Worm (Caenorhabditis elegans) whole organism, L1 larva: ENCODE data around the gene dec-7.

Experiments used
- C34B4.2 ChIP-seq: sonication (generic microtip); optimal IDR thresholded peaks from 2 replicates; lab custom pipeline; 2017; ENCODE audit warnings: mild to moderate bottlenecking, missing genetic modification characterization, missing compliant biosample characterization
- ama-1 ChIP-seq: fragments of 150-350 bp; optimal IDR thresholded peaks from 2 replicates; lab custom pipeline; 2014
- egl-27 ChIP-seq, 2 experiments: fragments of 150-350 bp in 1 of 2; sonication (generic microtip); optimal IDR thresholded peaks; 3 replicates each; lab custom pipeline; 2017 to 2018; ENCODE audit warnings: missing biosample characterization in 2 of 2, missing genetic modification characterization in 2 of 2, missing genetic modification reagents in 2 of 2
- lin-13 ChIP-seq: fragments of 150-350 bp; optimal IDR thresholded peaks from 2 replicates; lab custom pipeline; 2014; ENCODE audit warnings: missing biosample characterization, missing genetic modification reagents, missing genetic modification characterization
- lin-35 ChIP-seq, 2 experiments: fragments of 150-350 bp; optimal IDR thresholded peaks; 2 replicates each; lab custom pipeline; 2014; ENCODE audit warnings: missing biosample characterization in 2 of 2, missing genetic modification characterization in 2 of 2, missing genetic modification reagents in 2 of 2
- lir-3 ChIP-seq: sonication (generic microtip); optimal IDR thresholded peaks from 2 replicates; lab custom pipeline; 2016; ENCODE audit warnings: mild to moderate bottlenecking, missing genetic modification characterization, moderate library complexity, missing compliant biosample characterization; ENCODE audit not compliant: poor library complexity
- mdl-1 ChIP-seq, 2 experiments: fragments of 150-350 bp; optimal IDR thresholded peaks; 2 replicates each; lab custom pipeline; 2014 to 2017; ENCODE audit warnings: missing biosample characterization in 2 of 2, missing genetic modification characterization in 2 of 2, inconsistent platforms in 1 of 2
- nhr-11 ChIP-seq: fragments of 150-350 bp; optimal IDR thresholded peaks from 2 replicates; lab custom pipeline; 2014; ENCODE audit warnings: missing biosample characterization, missing genetic modification characterization
- nhr-12 ChIP-seq: sonication (generic microtip); optimal IDR thresholded peaks from 2 replicates; lab custom pipeline; 2017; ENCODE audit warnings: missing biosample characterization, missing genetic modification characterization
- nhr-237 ChIP-seq: fragments of 150-350 bp; optimal IDR thresholded peaks from 2 replicates; lab custom pipeline; 2014; ENCODE audit warnings: missing biosample characterization, missing genetic modification characterization
- snpc-4 ChIP-seq: fragments of 150-350 bp; optimal IDR thresholded peaks from 2 replicates; lab custom pipeline; 2014; ENCODE audit warnings: missing biosample characterization, missing genetic modification characterization
- tbx-2 ChIP-seq: sonication (generic microtip); optimal IDR thresholded peaks from 2 replicates; lab custom pipeline; 2016; ENCODE audit warnings: missing genetic modification characterization, missing compliant biosample characterization
- unc-62 ChIP-seq: fragments of 150-350 bp; optimal IDR thresholded peaks from 2 replicates; lab custom pipeline; 2014; ENCODE audit warnings: missing biosample characterization, missing genetic modification reagents, missing genetic modification characterization
- zag-1 ChIP-seq: fragments of 150-350 bp; optimal IDR thresholded peaks from 2 replicates; lab custom pipeline; 2014; ENCODE audit warnings: missing biosample characterization, missing genetic modification characterization

ce11 chrIII:9913722-9914121 is 18.5 kb upstream of the dec-7 start, which contains the start of gene cbp-3:
- no peak for TF ChIP-seq snpc-4 (tag; lab: Kevin White, UChicago)
- TF ChIP-seq mdl-1 (tag; optimal IDR thresholded peaks at IDR 0.05; lab: Kevin White, UChicago) = no peak
- no peak for TF ChIP-seq nhr-12
- no peak for TF ChIP-seq nhr-11
- TF ChIP-seq lin-13 = no peak
- no peak for TF ChIP-seq nhr-237 (tag; lab: Kevin White, UChicago)
- no peak for TF ChIP-seq lir-3 (tag; lab: Kevin White, UChicago)
- TF ChIP-seq C34B4.2 (tag; lab: Kevin White, UChicago) = no peak
- no peak for TF ChIP-seq zag-1 (tag; lab: Kevin White, UChicago)
- TF ChIP-seq egl-27 (tag; optimal IDR thresholded peaks at IDR 0.05; lab: Kevin White, UChicago) = no peak
- no peak for TF ChIP-seq unc-62
- TF ChIP-seq lin-35 (GFP tag; optimal IDR thresholded peaks at IDR 0.05; lab: Kevin White, UChicago) = peak in 1 of 2 experiments; percentile 41
- TF ChIP-seq ama-1 (lab: Kevin White, UChicago) = no peak
- no peak for TF ChIP-seq tbx-2 (tag; lab: Kevin White, UChicago)
